Fruit fly (Drosophila melanogaster): ENCODE measurements around the gene CG13361.

The CG13361 gene

DNA sequence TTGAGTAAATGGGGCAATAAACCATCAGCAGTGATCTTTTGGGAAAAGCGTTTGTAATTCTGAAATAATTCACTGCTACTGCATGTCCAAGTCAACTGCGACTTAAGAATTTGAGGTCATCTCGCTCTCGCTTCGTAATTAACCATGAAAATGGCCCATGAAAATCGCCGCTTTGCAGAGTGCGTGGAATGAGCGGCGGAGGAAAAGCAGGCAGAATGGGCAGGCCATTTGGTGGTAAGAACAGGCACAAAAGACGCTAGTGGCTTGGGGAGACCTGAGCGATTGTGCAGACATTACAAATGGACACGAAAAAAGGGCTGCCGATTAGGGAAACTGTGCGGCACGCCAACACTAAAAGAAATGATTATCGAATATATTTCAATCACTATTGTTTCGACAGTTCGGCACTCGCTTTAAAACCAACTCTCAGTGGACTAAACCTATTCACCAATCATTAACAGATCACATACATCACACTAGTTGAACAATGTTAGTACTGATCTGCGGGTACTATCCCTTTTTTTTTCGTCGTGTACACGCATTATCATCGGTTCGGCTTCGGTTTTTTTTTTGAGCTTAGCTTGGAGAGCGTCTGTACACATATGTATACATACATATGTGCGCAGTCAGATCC, 18.1 kb upstream of the CG13361 start (continued):
- TF ChIP-seq CG2116 (GFP tag; optimal IDR thresholded peaks at IDR 0.05), result no peak
- TF ChIP-seq CG11085 (GFP tag; IDR thresholded peaks at IDR 0.05), result no peak
- no peak for TF ChIP-seq inv (GFP tag; IDR thresholded peaks at IDR 0.05; ENCODE audit: partially characterized antibody)
- TF ChIP-seq CG8388 (GFP tag; optimal IDR thresholded peaks at IDR 0.05), result peak; percentile 55
- no peak for TF ChIP-seq ftz-f1 (GFP tag; optimal IDR thresholded peaks at IDR 0.05)
- TF ChIP-seq Atf-2 (GFP tag; optimal IDR thresholded peaks at IDR 0.05), result peak; percentile 7
- TF ChIP-seq CG4328 (GFP tag; optimal IDR thresholded peaks at IDR 0.05), result no peak
- no peak for TF ChIP-seq CG17186 (GFP tag; optimal IDR thresholded peaks at IDR 0.05)
- no peak for TF ChIP-seq CG1792 (GFP tag; optimal IDR thresholded peaks at IDR 0.05)
- peak; percentile 30; the same call in 1 of the 2 replicates for TF ChIP-seq esg (GFP tag; conservative IDR thresholded peaks at IDR 0.05)
- no peak for TF ChIP-seq CG10431 (GFP tag; optimal IDR thresholded peaks at IDR 0.05)
- TF ChIP-seq CG12769 (tag; optimal IDR thresholded peaks at IDR 0.05), result no peak
- TF ChIP-seq mam (GFP tag; optimal IDR thresholded peaks at IDR 0.05), result no peak
- TF ChIP-seq CG11723 (GFP tag; optimal IDR thresholded peaks at IDR 0.05), result no peak
- TF ChIP-seq Taf1 (GFP tag; IDR thresholded peaks at IDR 0.05), result no peak
- TF ChIP-seq CG13296 (GFP tag; optimal IDR thresholded peaks at IDR 0.05), result no peak
- no peak for TF ChIP-seq slou (GFP tag; optimal IDR thresholded peaks at IDR 0.05)
- no peak for TF ChIP-seq sug (tag; optimal IDR thresholded peaks at IDR 0.05)
- no peak for TF ChIP-seq CG16779 (GFP tag; IDR thresholded peaks at IDR 0.05)
- TF ChIP-seq pros (GFP tag; optimal IDR thresholded peaks at IDR 0.05), result no peak
- TF ChIP-seq btn (GFP tag; optimal IDR thresholded peaks at IDR 0.05), result no peak
- peak; percentile 2 for TF ChIP-seq CG17802 (tag; optimal IDR thresholded peaks at IDR 0.05)
- TF ChIP-seq fd3F (GFP tag; optimal IDR thresholded peaks at IDR 0.05), result no peak
- TF ChIP-seq CG8924 (tag; optimal IDR thresholded peaks at IDR 0.05), result no peak
- TF ChIP-seq CG5245 (GFP tag; optimal IDR thresholded peaks at IDR 0.05), result no peak
- peak; percentile 5 for TF ChIP-seq CG8089 (GFP tag; optimal IDR thresholded peaks at IDR 0.05)
- no peak for TF ChIP-seq D19A (tag; optimal IDR thresholded peaks at IDR 0.05)
- TF ChIP-seq Stat92E (GFP tag; optimal IDR thresholded peaks at IDR 0.05), result no peak
- TF ChIP-seq Pdp1 (GFP tag; optimal IDR thresholded peaks at IDR 0.05), result peak; percentile 30
- no peak for TF ChIP-seq HmgD (GFP tag; optimal IDR thresholded peaks at IDR 0.05)
- TF ChIP-seq Spps (tag; optimal IDR thresholded peaks at IDR 0.05), result peak; percentile 15
- no peak for TF ChIP-seq Opbp (GFP tag; IDR thresholded peaks at IDR 0.05; ENCODE audit: partially characterized antibody)
- no peak for TF ChIP-seq NFAT (GFP tag; IDR thresholded peaks at IDR 0.05)
- peak; percentile 19 for TF ChIP-seq CG12219 (GFP tag; optimal IDR thresholded peaks at IDR 0.05)
- TF ChIP-seq disco-r (GFP tag; optimal IDR thresholded peaks at IDR 0.05), result no peak
- TF ChIP-seq CG30431 (GFP tag; optimal IDR thresholded peaks at IDR 0.05), result no peak
- peak; percentile 34 for TF ChIP-seq CG17359 (tag; optimal IDR thresholded peaks at IDR 0.05)
- no peak for TF ChIP-seq Fer3 (tag; optimal IDR thresholded peaks at IDR 0.05)
- no peak for TF ChIP-seq cwo (GFP tag; optimal IDR thresholded peaks at IDR 0.05)
- TF ChIP-seq CG17328 (GFP tag; IDR thresholded peaks at IDR 0.05), result peak; percentile 68
- no peak for TF ChIP-seq CG4282 (GFP tag; optimal IDR thresholded peaks at IDR 0.05)
- TF ChIP-seq CG10979 (tag; optimal IDR thresholded peaks at IDR 0.05), result peak; percentile 66
- TF ChIP-seq CG6813 (GFP tag; optimal IDR thresholded peaks at IDR 0.05), result peak; percentile 27
- no peak for TF ChIP-seq hbn (GFP tag; IDR thresholded peaks at IDR 0.05; ENCODE audit: partially characterized antibody)
- peak; percentile 52 for TF ChIP-seq CG2712 (tag; optimal IDR thresholded peaks at IDR 0.05)
- no peak for TF ChIP-seq CG3407 (GFP tag; optimal IDR thresholded peaks at IDR 0.05)
- no peak for TF ChIP-seq CG1024 (GFP tag; IDR thresholded peaks at IDR 0.05)
- TF ChIP-seq gsb-n (tag; optimal IDR thresholded peaks at IDR 0.05), result peak; percentile 48
- peak; percentile 76 for TF ChIP-seq CG1603 (tag; optimal IDR thresholded peaks at IDR 0.05)

Data from whole organism, embryonic.